Fruit fly (Drosophila melanogaster) whole organism, embryonic: ENCODE results near the gene kz.
A peak's percentile ranks its signal among the peaks of the same experiment; 100 is the strongest.

Experiments used
- B-H1 ChIP-seq: fragments of 200-800 bp; sonication (Bioruptor generic); IDR thresholded peaks from 3 replicates; pipeline ENCODE4 v1.3.6; 2022; ENCODE audit warnings: missing biosample characterization, missing genetic modification characterization
- CG10366 ChIP-seq: fragments of 200-800 bp; sonication (Bioruptor generic); IDR thresholded peaks from 2 replicates; pipeline ENCODE4 v1.3.6; 2022; ENCODE audit warnings: missing biosample characterization, missing genetic modification characterization
- CG10462 ChIP-seq: fragments of 200-800 bp; sonication (Bioruptor generic); optimal IDR thresholded peaks from 2 replicates; lab custom pipeline; 2016; ENCODE audit warnings: missing biosample characterization, missing genetic modification characterization
- CG11093 ChIP-seq: fragments of 200-800 bp; sonication (Bioruptor generic); IDR thresholded peaks from 3 replicates; pipeline ENCODE4 v1.3.6; 2022; ENCODE audit warnings: missing biosample characterization, missing genetic modification characterization
- CG11247 ChIP-seq: fragments of 200-800 bp; sonication (Bioruptor generic); IDR thresholded peaks from 2 replicates; pipeline ENCODE4 v1.3.6; 2022; ENCODE audit warnings: missing biosample characterization, missing genetic modification characterization
- CG11696 ChIP-seq: fragments of 200-800 bp; sonication (Bioruptor generic); IDR thresholded peaks from 2 replicates; pipeline ENCODE4 v1.3.6; 2022; ENCODE audit warnings: missing biosample characterization, missing genetic modification characterization
- CG14710 ChIP-seq: fragments of 200-800 bp; sonication (Bioruptor generic); optimal IDR thresholded peaks from 3 replicates; lab custom pipeline; 2019; ENCODE audit warnings: missing biosample characterization, mild to moderate bottlenecking, missing genetic modification characterization, moderate library complexity
- CG14965 ChIP-seq: fragments of 200-800 bp; sonication (Bioruptor generic); optimal IDR thresholded peaks from 2 replicates; lab custom pipeline; 2016; ENCODE audit warnings: missing biosample characterization, missing genetic modification characterization, borderline replicate concordance
- CG1529 ChIP-seq: fragments of 200-800 bp; sonication (Bioruptor generic); optimal IDR thresholded peaks from 3 replicates; lab custom pipeline; 2018; ENCODE audit warnings: missing biosample characterization, missing genetic modification characterization
- CG17568 ChIP-seq: fragments of 200-800 bp; sonication (Bioruptor generic); optimal IDR thresholded peaks from 2 replicates; lab custom pipeline; 2018; ENCODE audit warnings: missing biosample characterization, mild to moderate bottlenecking, missing genetic modification characterization, moderate library complexity
- CG17829 ChIP-seq: fragments of 200-800 bp; optimal IDR thresholded peaks from 2 replicates; lab custom pipeline; 2019; ENCODE audit warnings: missing biosample characterization, mild to moderate bottlenecking, missing genetic modification characterization, moderate library complexity
- CG2199 ChIP-seq: fragments of 200-800 bp; sonication (Bioruptor generic); IDR thresholded peaks from 3 replicates; pipeline ENCODE4 v1.3.6; 2022; ENCODE audit warnings: missing biosample characterization, missing genetic modification characterization
- CG2875 ChIP-seq: fragments of 200-800 bp; sonication (Bioruptor generic); optimal IDR thresholded peaks from 2 replicates; lab custom pipeline; 2017; ENCODE audit warnings: missing biosample characterization, mild to moderate bottlenecking, missing genetic modification characterization, missing genetic modification reagents
- CG3163 ChIP-seq: fragments of 200-800 bp; sonication (Bioruptor generic); optimal IDR thresholded peaks from 3 replicates; lab custom pipeline; 2016; ENCODE audit warnings: missing biosample characterization, missing genetic modification characterization
- CG42726 ChIP-seq: fragments of 200-800 bp; sonication (Bioruptor generic); IDR thresholded peaks from 2 replicates; pipeline ENCODE4 v1.3.6; 2022; ENCODE audit warnings: missing biosample characterization, missing genetic modification characterization; ENCODE audit not compliant: partially characterized antibody
- CG4282 ChIP-seq: fragments of 200-800 bp; sonication (Bioruptor generic); optimal IDR thresholded peaks from 2 replicates; lab custom pipeline; 2016; ENCODE audit warnings: missing biosample characterization, missing genetic modification characterization
- CG4617 ChIP-seq: fragments of 200-800 bp; sonication (Bioruptor generic); optimal IDR thresholded peaks from 3 replicates; lab custom pipeline; 2016; ENCODE audit warnings: missing biosample characterization, missing genetic modification characterization, borderline replicate concordance
- CG4820 ChIP-seq: fragments of 200-800 bp; sonication (Bioruptor generic); optimal IDR thresholded peaks from 3 replicates; lab custom pipeline; 2016; ENCODE audit warnings: missing biosample characterization, missing genetic modification characterization
- CG6765 ChIP-seq: fragments of 200-800 bp; sonication (Bioruptor generic); optimal IDR thresholded peaks from 3 replicates; lab custom pipeline; 2017; ENCODE audit warnings: missing biosample characterization, mild to moderate bottlenecking, missing genetic modification characterization
- CG7928 ChIP-seq: fragments of 200-800 bp; sonication (Bioruptor generic); optimal IDR thresholded peaks from 2 replicates; lab custom pipeline; 2017; ENCODE audit warnings: missing biosample characterization, mild to moderate bottlenecking, missing genetic modification characterization
- CG8281 ChIP-seq: fragments of 200-800 bp; sonication (Bioruptor generic); optimal IDR thresholded peaks from 2 replicates; lab custom pipeline; 2018; ENCODE audit warnings: missing biosample characterization, mild to moderate bottlenecking, missing genetic modification characterization, moderate library complexity
- CG8388 ChIP-seq: fragments of 200-800 bp; sonication (Bioruptor generic); optimal IDR thresholded peaks from 2 replicates; lab custom pipeline; 2019; ENCODE audit warnings: missing biosample characterization, mild to moderate bottlenecking, missing genetic modification characterization, moderate library complexity
- CoRest ChIP-seq: fragments of 200-800 bp; sonication (Bioruptor generic); optimal IDR thresholded peaks from 3 replicates; lab custom pipeline; 2018; ENCODE audit warnings: missing biosample characterization, mild to moderate bottlenecking, missing genetic modification characterization, moderate library complexity
- D19B ChIP-seq: fragments of 200-800 bp; sonication (Bioruptor generic); optimal IDR thresholded peaks from 2 replicates; lab custom pipeline; 2017; ENCODE audit warnings: missing biosample characterization, mild to moderate bottlenecking, missing genetic modification characterization
- Drgx ChIP-seq: fragments of 200-800 bp; sonication (Bioruptor generic); IDR thresholded peaks from 2 replicates; pipeline ENCODE4 v1.3.6; 2022; ENCODE audit warnings: missing biosample characterization, missing genetic modification characterization
- E2f2 ChIP-seq: fragments of 200-800 bp; sonication (Bioruptor generic); IDR thresholded peaks from 2 replicates; pipeline ENCODE4 v1.3.6; 2022; ENCODE audit warnings: missing biosample characterization, missing genetic modification characterization
- Ets65A ChIP-seq: fragments of 200-800 bp; sonication (Bioruptor generic); peaks from one replicate; lab custom pipeline; 2016; ENCODE audit warnings: missing biosample characterization, missing genetic modification characterization
- HmgZ ChIP-seq: fragments of 200-800 bp; sonication (Bioruptor generic); optimal IDR thresholded peaks from 2 replicates; lab custom pipeline; 2018; ENCODE audit warnings: missing biosample characterization, mild to moderate bottlenecking, missing genetic modification characterization
- Hr3 ChIP-seq: fragments of 200-800 bp; sonication (Bioruptor generic); optimal IDR thresholded peaks from 3 replicates; lab custom pipeline; 2016; ENCODE audit warnings: missing biosample characterization, missing genetic modification characterization
- Lpt ChIP-seq: fragments of >200 bp; optimal IDR thresholded peaks from 2 replicates; lab custom pipeline; 2018; ENCODE audit warnings: missing biosample characterization, missing genetic modification characterization
- Neu2 ChIP-seq: fragments of 200-800 bp; sonication (Bioruptor generic); optimal IDR thresholded peaks from 3 replicates; lab custom pipeline; 2016; ENCODE audit warnings: missing biosample characterization, missing genetic modification characterization, borderline replicate concordance
- NfI ChIP-seq: fragments of 200-800 bp; sonication (Bioruptor generic); optimal IDR thresholded peaks from 3 replicates; lab custom pipeline; 2018; ENCODE audit warnings: missing biosample characterization, mild to moderate bottlenecking, missing genetic modification characterization, moderate library complexity
- Ravus ChIP-seq: fragments of 200-800 bp; sonication (Bioruptor generic); IDR thresholded peaks from 2 replicates; pipeline ENCODE4 v1.3.6; 2022; ENCODE audit warnings: missing biosample characterization, missing genetic modification characterization
- Sry-δ ChIP-seq: fragments of 200-800 bp; sonication (Bioruptor generic); optimal IDR thresholded peaks from 2 replicates; lab custom pipeline; 2016; ENCODE audit warnings: missing biosample characterization, missing genetic modification characterization
- Stat92E ChIP-seq, 3 experiments: fragments of >200 bp in 2 of 3; fragments of 200-800 bp in 1 of 3; sonication (Bioruptor generic) in 1 of 3; optimal IDR thresholded peaks; 2 replicates each; lab custom pipeline; 2017 to 2019; ENCODE audit warnings: missing biosample characterization in 3 of 3, missing genetic modification characterization in 3 of 3, mild to moderate bottlenecking in 1 of 3, moderate library complexity in 1 of 3
- TFAM ChIP-seq: fragments of 200-800 bp; sonication (Bioruptor generic); optimal IDR thresholded peaks from 2 replicates; lab custom pipeline; 2017; ENCODE audit warnings: missing biosample characterization, missing genetic modification characterization, inconsistent platforms
- ac ChIP-seq: fragments of 200-800 bp; sonication (Bioruptor generic); optimal IDR thresholded peaks from 3 replicates; lab custom pipeline; 2017; ENCODE audit warnings: missing biosample characterization, mild to moderate bottlenecking, missing genetic modification characterization
- bab2 ChIP-seq: fragments of 200-800 bp; sonication (Bioruptor generic); optimal IDR thresholded peaks from 2 replicates; lab custom pipeline; 2016; ENCODE audit warnings: missing biosample characterization, missing genetic modification characterization
- cas ChIP-seq: fragments of 200-800 bp; sonication (Bioruptor generic); IDR thresholded peaks from 2 replicates; pipeline ENCODE4 v1.3.6; 2022; ENCODE audit warnings: missing biosample characterization, missing genetic modification characterization
- caup ChIP-seq: fragments of 200-800 bp; sonication (Bioruptor generic); optimal IDR thresholded peaks from 3 replicates; lab custom pipeline; 2017; ENCODE audit warnings: missing biosample characterization, mild to moderate bottlenecking, missing genetic modification characterization, moderate library complexity; ENCODE audit not compliant: severe bottlenecking
- chif ChIP-seq, 2 experiments: fragments of 200-800 bp; sonication (Bioruptor generic); optimal IDR thresholded peaks; 3 replicates each; lab custom pipeline; 2016; ENCODE audit warnings: missing biosample characterization in 2 of 2, missing genetic modification characterization in 2 of 2
- esg ChIP-seq: fragments of 200-800 bp; sonication (Bioruptor generic); conservative IDR thresholded peaks from 2 replicates; pipeline ENCODE4 v1.3.6; 2022; ENCODE audit warnings: missing biosample characterization, missing genetic modification characterization
- lab ChIP-seq: fragments of 200-800 bp; sonication (Bioruptor generic); optimal IDR thresholded peaks from 3 replicates; lab custom pipeline; 2017; ENCODE audit warnings: missing biosample characterization, missing genetic modification characterization, mild to moderate bottlenecking, moderate library complexity, missing genetic modification reagents
- lilli ChIP-seq: fragments of 200-800 bp; sonication (Bioruptor generic); optimal IDR thresholded peaks from 3 replicates; lab custom pipeline; 2016; ENCODE audit warnings: missing biosample characterization, missing genetic modification characterization
- lmd ChIP-seq: fragments of 200-800 bp; sonication (Bioruptor generic); IDR thresholded peaks from 2 replicates; pipeline ENCODE4 v1.3.6; 2022; ENCODE audit warnings: missing biosample characterization, missing genetic modification characterization
- prd ChIP-seq, 3 experiments: fragments of >200 bp in 2 of 3; fragments of 200-800 bp in 1 of 3; sonication (Bioruptor generic) in 1 of 3; optimal IDR thresholded peaks in 2 of 3; IDR thresholded peaks in 1 of 3; 2 replicates in 2 of 3; 3 replicates in 1 of 3; pipeline versions ENCODE4 v1.3.6 to Lab custom; 2017 to 2022; ENCODE audit warnings: missing biosample characterization in 1 of 3, missing genetic modification characterization in 1 of 3
- so ChIP-seq: fragments of 200-800 bp; sonication (Bioruptor generic); IDR thresholded peaks from 3 replicates; pipeline ENCODE4 v1.3.6; 2022; ENCODE audit warnings: missing biosample characterization, missing genetic modification characterization
- unc-4 ChIP-seq: fragments of 200-800 bp; sonication (Bioruptor generic); IDR thresholded peaks from 2 replicates; pipeline ENCODE4 v1.3.6; 2022; ENCODE audit warnings: missing biosample characterization, missing genetic modification characterization; ENCODE audit not compliant: partially characterized antibody
- usp ChIP-seq: fragments of >200 bp; optimal IDR thresholded peaks from 2 replicates; lab custom pipeline; 2017; ENCODE audit warnings: missing biosample characterization, missing genetic modification characterization

Gene kz

dm6 chrX:2222181-2222790 is 19.5 kb downstream of the kz start, which contains the start of gene Vinc (continued):
- TF ChIP-seq CG14965 (GFP tag; lab: Kevin White, UChicago) (peak; percentile 51), CG11696 (GFP tag; lab: Robert Waterston, UW) (0 out of 2 replicates have a peak, but pooled peaks have one; percentile 16), CG4282 (GFP tag; lab: Kevin White, UChicago) (peak; percentile 18), Lpt (GFP tag; lab: Kevin White, UChicago) (no peak), CG11247 (GFP tag; lab: Robert Waterston, UW) (peak; percentile 82), CG3163 (peak; percentile 39), lilli (GFP tag; lab: Kevin White, UChicago) (peak; percentile 81), lab (GFP tag; lab: Kevin White, UChicago) (peak; percentile 96), CG10462 (peak; percentile 56), CG1529 (GFP tag; lab: Kevin White, UChicago) (peak; percentile 53), prd (optimal IDR thresholded peaks at IDR 0.05; lab: Kevin White, UChicago) (no peak), prd (GFP tag; IDR thresholded peaks at IDR 0.05; lab: Robert Waterston, UW) (peak; percentile 79), CG14710 (peak; percentile 83), Hr3 (GFP tag; lab: Kevin White, UChicago) (peak; percentile 62), TFAM (GFP tag; lab: Kevin White, UChicago) (peak; percentile 8), CG17568 (GFP tag; lab: Kevin White, UChicago) (no peak), bab2 (peak; percentile 47), caup (GFP tag; lab: Kevin White, UChicago) (peak; percentile 93), CG8281 (tag; lab: Kevin White, UChicago) (peak; percentile 77), CG42726 (GFP tag; lab: Robert Waterston, UW) (no peak), Stat92E (GFP tag; optimal IDR thresholded peaks at IDR 0.05; lab: Kevin White, UChicago) (peak in 1 of 3 experiments; percentile 42), so (GFP tag; lab: Robert Waterston, UW) (peak; percentile 88), CG8388 (GFP tag; lab: Kevin White, UChicago) (peak; percentile 49), Sry-δ (GFP tag; lab: Kevin White, UChicago) (peak; percentile 55), D19B (GFP tag; lab: Kevin White, UChicago) (peak; percentile 84), Ravus (peak; percentile 50), CG10366 (GFP tag; lab: Robert Waterston, UW) (peak; percentile 54), CG2199 (0 out of 3 replicates have a peak, but pooled peaks have one; percentile 52), E2f2 (GFP tag; lab: Robert Waterston, UW) (peak; percentile 86), HmgZ (tag; lab: Kevin White, UChicago) (peak; percentile 88), CG11093 (GFP tag; lab: Robert Waterston, UW) (peak; percentile 80), CG7928 (peak; percentile 63), CG2875 (GFP tag; lab: Kevin White, UChicago) (peak; percentile 26), CG4617 (GFP tag; lab: Kevin White, UChicago) (peak; percentile 14), chif (GFP tag; optimal IDR thresholded peaks at IDR 0.05; lab: Kevin White, UChicago) (peak; percentile 13 to 85), CoRest (tag; lab: Kevin White, UChicago) (peak; percentile 84), ac (GFP tag; lab: Kevin White, UChicago) (no peak), Ets65A (GFP tag; lab: Kevin White, UChicago) (peak; percentile 97), usp (no peak), CG4820 (GFP tag; lab: Kevin White, UChicago) (peak; percentile 77), CG6765 (GFP tag; lab: Kevin White, UChicago) (peak; percentile 88), unc-4 (GFP tag; lab: Robert Waterston, UW) (no peak), NfI (GFP tag; lab: Kevin White, UChicago) (peak; percentile 83), CG17829 (tag; lab: Kevin White, UChicago) (peak; percentile 89), lmd (GFP tag; lab: Robert Waterston, UW) (peak; percentile 85), cas (peak; percentile 68; the same call in 1 of the 2 replicates), Neu2 (GFP tag; lab: Kevin White, UChicago) (peak; percentile 58), B-H1 (GFP tag; lab: Robert Waterston, UW) (peak; percentile 68), Drgx (peak; percentile 93), esg (peak; percentile 83)
